Fruit fly (Drosophila melanogaster): ENCODE results near the gene Idgf4.

DNA sequence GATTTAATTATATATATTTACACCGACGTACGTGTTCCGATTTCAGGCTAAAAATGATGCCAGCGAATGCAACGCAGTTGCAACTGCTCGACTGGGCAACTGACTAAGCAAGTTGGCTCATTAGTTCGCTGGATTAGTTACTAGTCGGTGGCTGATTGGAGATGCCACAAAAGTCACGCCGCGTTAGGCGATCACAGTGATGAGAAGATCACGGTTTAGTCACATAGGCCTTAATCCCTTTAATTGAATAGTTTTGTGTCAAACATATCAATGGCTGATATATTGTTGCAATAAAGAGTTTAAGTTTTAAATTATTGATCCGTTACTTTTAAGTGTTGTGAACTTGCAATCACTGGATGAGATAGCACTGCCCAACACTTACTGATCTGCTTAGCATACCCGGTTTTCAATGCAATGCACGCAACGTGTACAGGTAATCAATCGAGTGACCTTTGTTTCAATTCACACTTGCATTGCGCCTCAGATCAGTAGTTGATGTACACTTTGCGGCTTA is 34.1 kb upstream of the Idgf4 start, which contains the start of the genes CG1791 and CG1889:
- TF ChIP-seq acj6 (GFP tag; optimal IDR thresholded peaks at IDR 0.05) (no peak), CG31627 (GFP tag; optimal IDR thresholded peaks at IDR 0.05) (no peak), spab (GFP tag; optimal IDR thresholded peaks at IDR 0.05) (no peak), ss (GFP tag; optimal IDR thresholded peaks at IDR 0.05) (no peak), fd59A (GFP tag; optimal IDR thresholded peaks at IDR 0.05) (no peak), Sox102F (GFP tag; optimal IDR thresholded peaks at IDR 0.05) (no peak), fd85E (GFP tag; optimal IDR thresholded peaks at IDR 0.05) (no peak), Hr38 (GFP tag; optimal IDR thresholded peaks at IDR 0.05) (no peak), CG16779 (tag; optimal IDR thresholded peaks at IDR 0.05) (no peak), CG8319 (GFP tag; optimal IDR thresholded peaks at IDR 0.05) (no peak), CG6276 (GFP tag; optimal IDR thresholded peaks at IDR 0.05) (no peak)
